Fruit fly (Drosophila melanogaster) S2 (cell line): ENCODE data around the gene CG12880.

Source experiments
- CG8478 ChIP-seq: fragments of >200 bp; optimal IDR thresholded peaks from 2 replicates; lab custom pipeline; 2018
- CTCF ChIP-seq, 2 experiments: fragments of >200 bp; optimal IDR thresholded peaks; 2 replicates each; lab custom pipeline; 2018

CG12880 gene

DNA sequence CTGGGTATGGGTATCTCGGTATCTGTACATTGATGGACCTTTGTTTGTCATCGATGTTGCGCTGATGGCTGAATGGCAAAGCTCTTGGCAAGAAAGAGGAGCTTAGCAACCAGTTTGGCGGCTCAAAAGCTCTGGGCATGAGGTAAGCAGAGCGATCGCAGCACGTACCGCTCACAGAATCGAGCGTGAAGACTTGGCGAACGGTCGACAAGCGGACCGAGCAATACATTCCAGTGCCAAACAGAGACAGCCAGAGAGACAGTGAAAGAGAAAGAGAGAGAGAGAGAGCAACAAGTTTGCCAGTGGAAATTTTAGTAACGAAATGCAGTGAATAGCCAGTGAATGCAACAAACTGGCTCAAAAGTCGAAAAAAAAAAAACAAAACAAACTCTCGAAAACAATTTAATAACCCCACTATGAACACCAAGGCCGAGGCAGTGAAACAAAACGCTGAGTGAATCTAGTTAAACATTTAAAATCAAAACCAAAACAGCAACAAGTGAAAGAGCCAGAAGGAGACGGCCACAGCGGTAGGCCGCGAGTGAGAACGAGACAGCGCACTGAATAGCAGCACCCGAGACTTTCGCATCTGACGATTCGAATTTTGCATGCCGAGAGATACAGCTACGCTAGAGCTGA lies 50.7 kb downstream of the CG12880 start, which contains the start of gene Ets98B:
Ets98B (plus strand) TSS at position 172 of the 639 bp plus-strand sequence.
- TF ChIP-seq CG8478 (lab: Kevin White, UChicago) = no peak

DNA sequence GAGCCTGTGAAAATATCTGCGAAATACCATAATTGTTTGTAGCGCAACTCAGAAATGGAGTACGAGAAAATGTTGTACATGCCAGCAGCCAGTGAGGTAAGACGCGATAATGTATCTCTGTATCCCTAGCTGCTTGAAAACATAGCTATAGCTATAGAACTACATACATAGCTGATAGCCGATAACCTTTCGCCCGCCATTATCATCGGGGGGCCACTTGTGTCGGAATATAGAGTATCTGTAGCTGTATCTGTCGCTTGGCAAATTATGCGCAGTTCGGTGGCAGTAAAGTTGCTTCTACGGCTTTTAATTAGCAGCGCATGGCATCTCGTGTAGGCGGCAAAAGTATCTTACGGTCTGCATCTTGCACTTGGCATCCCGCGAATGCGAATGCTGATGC lies 51.3 kb downstream of the CG12880 start:
- TF ChIP-seq CG8478 (lab: Kevin White, UChicago) = no peak
- TF ChIP-seq CTCF (optimal IDR thresholded peaks at IDR 0.05; lab: Kevin White, UChicago) = no peak

DNA sequence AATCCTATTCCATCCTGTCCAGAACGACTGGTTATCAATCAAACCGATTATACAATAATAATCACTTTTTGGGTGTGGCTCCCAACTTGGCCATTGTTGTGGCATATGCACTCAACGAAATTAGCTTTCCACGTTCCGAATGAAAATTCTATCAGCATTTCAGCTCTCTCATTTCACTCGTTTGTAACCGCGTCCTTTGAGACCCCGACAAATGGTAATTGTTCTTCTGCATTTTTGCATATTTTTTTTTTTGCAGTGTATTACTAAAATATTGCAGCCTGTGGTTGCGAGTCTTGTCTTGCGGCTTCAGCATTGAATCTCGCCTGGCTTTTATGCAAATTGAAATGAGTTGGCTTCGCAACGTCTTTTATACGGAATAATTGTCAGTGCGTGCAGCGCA lies 52.5 kb downstream of the CG12880 start:
- no peak for TF ChIP-seq CG8478 (lab: Kevin White, UChicago)
- no peak for TF ChIP-seq CTCF (optimal IDR thresholded peaks at IDR 0.05; lab: Kevin White, UChicago)

DNA sequence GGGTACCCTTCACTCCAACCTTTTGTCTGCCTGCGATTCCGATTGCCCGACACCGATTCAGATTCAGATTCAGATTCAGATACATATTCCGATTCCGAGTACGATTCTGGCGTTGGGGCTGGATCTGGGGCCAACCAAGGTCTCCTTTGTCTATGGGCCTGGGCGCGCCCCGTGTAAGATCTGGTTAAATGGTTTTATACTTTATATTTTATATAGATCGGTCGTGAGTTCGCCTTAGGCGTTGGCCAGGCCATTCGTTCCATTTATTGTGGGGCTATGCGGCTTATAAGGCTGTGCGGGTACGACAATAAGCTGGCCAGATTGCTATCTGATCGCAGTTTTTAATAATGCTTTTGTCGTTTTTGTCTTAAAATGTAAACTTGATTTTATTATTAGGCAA lies 54.2 kb downstream of the CG12880 start:
- TF ChIP-seq CG8478 (lab: Kevin White, UChicago) = no peak
- TF ChIP-seq CTCF (optimal IDR thresholded peaks at IDR 0.05; lab: Kevin White, UChicago) = no peak

DNA sequence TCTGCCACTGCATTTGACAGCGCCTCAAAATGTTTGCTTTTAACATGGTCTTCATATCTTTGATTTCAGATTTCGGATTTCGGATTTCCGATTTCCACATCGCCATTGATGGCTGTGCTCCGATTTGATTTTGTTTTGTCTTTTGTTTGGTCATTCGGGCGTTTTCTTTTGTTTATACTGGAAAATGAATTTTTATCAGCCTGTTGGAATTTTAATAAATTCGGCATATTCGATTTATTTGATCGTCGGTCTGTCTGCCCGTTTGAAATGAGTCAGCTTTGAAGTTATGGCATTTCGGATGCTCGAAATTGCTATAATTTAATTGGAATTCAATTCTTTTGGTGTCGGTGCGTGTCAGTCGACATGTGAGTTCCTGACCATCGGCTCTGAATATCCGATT lies 54.9 kb downstream of the CG12880 start:
- TF ChIP-seq CG8478 (lab: Kevin White, UChicago) = no peak
- TF ChIP-seq CTCF (optimal IDR thresholded peaks at IDR 0.05; lab: Kevin White, UChicago) = no peak
